ENCODE assay signal across 1 fruit fly cellular context in genomic region chr3R:27288202-27289135, dm6.
TF ChIP-seq lines count a peak whose summit lies in the region.

Gene bigmax (minus strand): TSS chr3R:27288526.
Gene Hmu (plus strand): TSS chr3R:27288769.

TF ChIP-seq in whole organism, embryonic, 481 proteins besides CTCF, POLR2A, EP300 and RAD21 (continued from another document):
- TF ChIP-seq CG1832 (GFP tag; optimal IDR thresholded peaks at IDR 0.05; lab: Kevin White, UChicago) (no peak), nmo (GFP tag; optimal IDR thresholded peaks at IDR 0.05; lab: Kevin White, UChicago) (peak; percentile 94), CG8359 (GFP tag; optimal IDR thresholded peaks at IDR 0.05; lab: Kevin White, UChicago; ENCODE audit: borderline replicate concordance) (no peak), CG12104 (GFP tag; optimal IDR thresholded peaks at IDR 0.05; lab: Kevin White, UChicago) (peak; percentile 74), CrebB (tag; optimal IDR thresholded peaks at IDR 0.05; lab: Kevin White, UChicago) (peak; percentile 69), Hmx (GFP tag; optimal IDR thresholded peaks at IDR 0.05; lab: Kevin White, UChicago) (no peak), HmgD (GFP tag; optimal IDR thresholded peaks at IDR 0.05; lab: Kevin White, UChicago) (peak; percentile 79), Mad (GFP tag; optimal IDR thresholded peaks at IDR 0.05; lab: Kevin White, UChicago) (peak; percentile 85), CG32767 (GFP tag; IDR thresholded peaks at IDR 0.05; lab: Robert Waterston, UW) (peak; percentile 69), Doc2 (GFP tag; IDR thresholded peaks at IDR 0.05; lab: Robert Waterston, UW) (peak; percentile 55; the same call in 1 of the 2 replicates), Fer2 (tag; optimal IDR thresholded peaks at IDR 0.05; lab: Kevin White, UChicago) (peak; percentile 71), twi (tag; optimal IDR thresholded peaks at IDR 0.05; lab: Kevin White, UChicago) (peak; percentile 69), CG16779 (GFP tag; IDR thresholded peaks at IDR 0.05; lab: Robert Waterston, UW) (peak; percentile 60), mirr (GFP tag; optimal IDR thresholded peaks at IDR 0.05; lab: Kevin White, UChicago) (peak; percentile 92), CG33213 (GFP tag; optimal IDR thresholded peaks at IDR 0.05; lab: Kevin White, UChicago) (peak; percentile 86), CG9215 (GFP tag; IDR thresholded peaks at IDR 0.05; lab: Robert Waterston, UW) (peak; percentile 79), Hsf (GFP tag; optimal IDR thresholded peaks at IDR 0.05; lab: Kevin White, UChicago) (peak; percentile 88), CG10654 (GFP tag; optimal IDR thresholded peaks at IDR 0.05; lab: Kevin White, UChicago) (peak; percentile 78), B-H2 (GFP tag; optimal IDR thresholded peaks at IDR 0.05; lab: Kevin White, UChicago) (peak; percentile 76), ind (GFP tag; optimal IDR thresholded peaks at IDR 0.05; lab: Kevin White, UChicago) (peak; percentile 89), ken (GFP tag; IDR thresholded peaks at IDR 0.05; lab: Robert Waterston, UW) (peak; percentile 85), CG14965 (GFP tag; optimal IDR thresholded peaks at IDR 0.05; lab: Kevin White, UChicago; ENCODE audit: borderline replicate concordance) (peak; percentile 65), CG2116 (GFP tag; optimal IDR thresholded peaks at IDR 0.05; lab: Kevin White, UChicago) (peak; percentile 78), CG10959 (GFP tag; IDR thresholded peaks at IDR 0.05; lab: Robert Waterston, UW) (peak; percentile 40; the same call in 1 of the 2 replicates), H2.0 (GFP tag; IDR thresholded peaks at IDR 0.05; lab: Robert Waterston, UW) (peak; percentile 86), CG11560 (tag; IDR thresholded peaks at IDR 0.05; lab: Robert Waterston, UW) (peak; percentile 67; the same call in 2 of the 3 replicates), jing (GFP tag; optimal IDR thresholded peaks at IDR 0.05; lab: Kevin White, UChicago) (peak; percentile 7), CG10209 (GFP tag; optimal IDR thresholded peaks at IDR 0.05; lab: Kevin White, UChicago) (peak; percentile 76), Usf (GFP tag; optimal IDR thresholded peaks at IDR 0.05; lab: Kevin White, UChicago) (peak; percentile 73), CG7271 (tag; optimal IDR thresholded peaks at IDR 0.05; lab: Kevin White, UChicago) (peak; percentile 63), ro (GFP tag; IDR thresholded peaks at IDR 0.05; lab: Robert Waterston, UW) (peak; percentile 53), gem (tag; optimal IDR thresholded peaks at IDR 0.05; lab: Kevin White, UChicago) (peak; percentile 89), Asciz (GFP tag; optimal IDR thresholded peaks at IDR 0.05; lab: Kevin White, UChicago) (peak; percentile 36), tna (GFP tag; IDR thresholded peaks at IDR 0.05; lab: Robert Waterston, UW; ENCODE audit: partially characterized antibody) (peak; percentile 71), CG11247 (GFP tag; IDR thresholded peaks at IDR 0.05; lab: Robert Waterston, UW) (peak; percentile 80), CG33557 (GFP tag; optimal IDR thresholded peaks at IDR 0.05; lab: Kevin White, UChicago) (peak; percentile 50), eyg (GFP tag; optimal IDR thresholded peaks at IDR 0.05; lab: Kevin White, UChicago) (peak; percentile 81), CG1233 (GFP tag; optimal IDR thresholded peaks at IDR 0.05; lab: Kevin White, UChicago) (peak; percentile 39), grau (tag; optimal IDR thresholded peaks at IDR 0.05; lab: Kevin White, UChicago) (peak; percentile 85), CG10267 (tag; optimal IDR thresholded peaks at IDR 0.05; lab: Kevin White, UChicago) (peak; percentile 83), CG10979 (tag; optimal IDR thresholded peaks at IDR 0.05; lab: Kevin White, UChicago) (peak; percentile 69), Adf1 (GFP tag; IDR thresholded peaks at IDR 0.05; lab: Robert Waterston, UW) (peak; percentile 65), CG17328 (GFP tag; IDR thresholded peaks at IDR 0.05; lab: Robert Waterston, UW) (peak; percentile 82), kah (GFP tag; optimal IDR thresholded peaks at IDR 0.05; lab: Kevin White, UChicago) (no peak), CG15479 (GFP tag; optimal IDR thresholded peaks at IDR 0.05; lab: Kevin White, UChicago) (no peak), salm (tag; optimal IDR thresholded peaks at IDR 0.05; lab: Kevin White, UChicago) (peak; percentile 51), Opbp (GFP tag; IDR thresholded peaks at IDR 0.05; lab: Robert Waterston, UW; ENCODE audit: partially characterized antibody) (peak; percentile 86), ato (GFP tag; IDR thresholded peaks at IDR 0.05; lab: Robert Waterston, UW; ENCODE audit: partially characterized antibody) (peak; percentile 51; the same call in 1 of the 2 replicates), Lpt (GFP tag; optimal IDR thresholded peaks at IDR 0.05; lab: Kevin White, UChicago) (no peak), Aef1 (GFP tag; IDR thresholded peaks at IDR 0.05; lab: Robert Waterston, UW) (peak; percentile 80), CG11093 (GFP tag; IDR thresholded peaks at IDR 0.05; lab: Robert Waterston, UW) (peak; percentile 67; the same call in 1 of the 3 replicates), CG2199 (GFP tag; IDR thresholded peaks at IDR 0.05; lab: Robert Waterston, UW) (no peak), CG32532 (GFP tag; IDR thresholded peaks at IDR 0.05; lab: Robert Waterston, UW) (peak; percentile 91), CG12942 (GFP tag; optimal IDR thresholded peaks at IDR 0.05; lab: Kevin White, UChicago) (peak; percentile 84), Nf-YB (GFP tag; optimal IDR thresholded peaks at IDR 0.05; lab: Kevin White, UChicago) (peak; percentile 55), usp (GFP tag; optimal IDR thresholded peaks at IDR 0.05; lab: Kevin White, UChicago) (no peak), danr (GFP tag; IDR thresholded peaks at IDR 0.05; lab: Robert Waterston, UW) (peak; percentile 48; the same call in 1 of the 2 replicates), CG11695 (GFP tag; IDR thresholded peaks at IDR 0.05; lab: Robert Waterston, UW) (peak; percentile 78; the same call in 2 of the 3 replicates), CG7839 (tag; optimal IDR thresholded peaks at IDR 0.05; lab: Kevin White, UChicago) (peak; percentile 84), nerfin-2 (GFP tag; IDR thresholded peaks at IDR 0.05; lab: Robert Waterston, UW; ENCODE audit: partially characterized antibody) (peak; percentile 76), aop (GFP tag; IDR thresholded peaks at IDR 0.05; lab: Robert Waterston, UW) (no peak), nau (GFP tag; optimal IDR thresholded peaks at IDR 0.05; lab: Kevin White, UChicago) (peak; percentile 62), MTF-1 (GFP tag; optimal IDR thresholded peaks at IDR 0.05; lab: Kevin White, UChicago; ENCODE audit: borderline replicate concordance) (peak; percentile 20), CG14860 (GFP tag; IDR thresholded peaks at IDR 0.05; lab: Robert Waterston, UW; ENCODE audit: partially characterized antibody) (peak; percentile 81), bsh (GFP tag; optimal IDR thresholded peaks at IDR 0.05; lab: Kevin White, UChicago) (peak; percentile 26 to 78), Fer1 (GFP tag; optimal IDR thresholded peaks at IDR 0.05; lab: Kevin White, UChicago) (peak; percentile 79), Antp (GFP tag; optimal IDR thresholded peaks at IDR 0.05; lab: Kevin White, UChicago) (peak; percentile 91), Dll (GFP tag; IDR thresholded peaks at IDR 0.05; lab: Robert Waterston, UW; ENCODE audit: partially characterized antibody) (peak; percentile 98), Bdp1 (GFP tag; optimal IDR thresholded peaks at IDR 0.05; lab: Kevin White, UChicago) (peak; percentile 68), Hey (tag; optimal IDR thresholded peaks at IDR 0.05; lab: Kevin White, UChicago) (no peak), toy (GFP tag; IDR thresholded peaks at IDR 0.05; lab: Robert Waterston, UW) (peak; percentile 52; the same call in 1 of the 2 replicates), abd-A (tag; optimal IDR thresholded peaks at IDR 0.05; lab: Kevin White, UChicago) (peak; percentile 44), bcd (GFP tag; optimal IDR thresholded peaks at IDR 0.05; lab: Kevin White, UChicago) (peak; percentile 73), onecut (GFP tag; IDR thresholded peaks at IDR 0.05; lab: Robert Waterston, UW) (peak; percentile 59), Ptx1 (GFP tag; IDR thresholded peaks at IDR 0.05; lab: Robert Waterston, UW) (peak; percentile 88), CG34422 (GFP tag; IDR thresholded peaks at IDR 0.05; lab: Robert Waterston, UW) (peak; percentile 91), Bgb (GFP tag; IDR thresholded peaks at IDR 0.05; lab: Robert Waterston, UW; ENCODE audit: partially characterized antibody) (peak; percentile 85), CG1024 (GFP tag; IDR thresholded peaks at IDR 0.05; lab: Robert Waterston, UW) (peak; percentile 63; the same call in 1 of the 2 replicates), tll (GFP tag; optimal IDR thresholded peaks at IDR 0.05; lab: Kevin White, UChicago) (peak; percentile 86 to 90), mld (GFP tag; IDR thresholded peaks at IDR 0.05; lab: Robert Waterston, UW; ENCODE audit: partially characterized antibody) (peak; percentile 58; the same call in 1 of the 3 replicates), Dad (GFP tag; optimal IDR thresholded peaks at IDR 0.05; lab: Kevin White, UChicago) (peak; percentile 86), CG2120 (GFP tag; optimal IDR thresholded peaks at IDR 0.05; lab: Kevin White, UChicago) (peak; percentile 95), NC2β (GFP tag; optimal IDR thresholded peaks at IDR 0.05; lab: Kevin White, UChicago) (peak; percentile 83), slbo (GFP tag; IDR thresholded peaks at IDR 0.05; lab: Robert Waterston, UW) (peak; percentile 92), ac (GFP tag; optimal IDR thresholded peaks at IDR 0.05; lab: Kevin White, UChicago) (no peak), dmrt99B (tag; optimal IDR thresholded peaks at IDR 0.05; lab: Kevin White, UChicago) (peak; percentile 66), stc (GFP tag; IDR thresholded peaks at IDR 0.05; lab: Robert Waterston, UW) (peak; percentile 78), HHEX (GFP tag; optimal IDR thresholded peaks at IDR 0.05; lab: Kevin White, UChicago) (peak; percentile 74), hbn (GFP tag; IDR thresholded peaks at IDR 0.05; lab: Robert Waterston, UW; ENCODE audit: partially characterized antibody) (peak; percentile 94), NK7.1 (GFP tag; optimal IDR thresholded peaks at IDR 0.05; lab: Kevin White, UChicago) (peak; percentile 64), CG3163 (GFP tag; optimal IDR thresholded peaks at IDR 0.05; lab: Kevin White, UChicago) (peak; percentile 76), CG3281 (GFP tag; optimal IDR thresholded peaks at IDR 0.05; lab: Kevin White, UChicago) (peak; percentile 71), CG34224 (GFP tag; IDR thresholded peaks at IDR 0.05; lab: Robert Waterston, UW; ENCODE audit: partially characterized antibody) (peak; percentile 94), cwo (GFP tag; optimal IDR thresholded peaks at IDR 0.05; lab: Kevin White, UChicago) (peak; percentile 47), CG18011 (GFP tag; optimal IDR thresholded peaks at IDR 0.05; lab: Kevin White, UChicago) (peak; percentile 54), sna (GFP tag; IDR thresholded peaks at IDR 0.05; lab: Robert Waterston, UW; ENCODE audit: partially characterized antibody) (peak; percentile 97), Stat92E (GFP tag; optimal IDR thresholded peaks at IDR 0.05; lab: Kevin White, UChicago) (peak in 1 of 3 experiments; percentile 68), CG18599 (GFP tag; optimal IDR thresholded peaks at IDR 0.05; lab: Kevin White, UChicago) (peak; percentile 85), CG30403 (GFP tag; optimal IDR thresholded peaks at IDR 0.05; lab: Kevin White, UChicago) (peak; percentile 89), Dip2 (GFP tag; IDR thresholded peaks at IDR 0.05; lab: Robert Waterston, UW) (no peak), trh (GFP tag; optimal IDR thresholded peaks at IDR 0.05; lab: Kevin White, UChicago) (peak; percentile 59), br (optimal IDR thresholded peaks at IDR 0.05; lab: Kevin White, UChicago) (no peak), lov (optimal IDR thresholded peaks at IDR 0.05; lab: Kevin White, UChicago) (no peak), lov (GFP tag; IDR thresholded peaks at IDR 0.05; lab: Robert Waterston, UW) (no peak), CG2889 (GFP tag; IDR thresholded peaks at IDR 0.05; lab: Robert Waterston, UW) (peak; percentile 85), vfl (GFP tag; optimal IDR thresholded peaks at IDR 0.05; lab: Kevin White, UChicago) (peak; percentile 90), CG9932 (GFP tag; IDR thresholded peaks at IDR 0.05; lab: Robert Waterston, UW) (peak; percentile 93), CG7928 (GFP tag; optimal IDR thresholded peaks at IDR 0.05; lab: Kevin White, UChicago) (peak; percentile 70), gro (GFP tag; optimal IDR thresholded peaks at IDR 0.05; lab: Kevin White, UChicago) (peak; percentile 91), CG12744 (GFP tag; optimal IDR thresholded peaks at IDR 0.05; lab: Kevin White, UChicago) (peak; percentile 85), CG10431 (GFP tag; optimal IDR thresholded peaks at IDR 0.05; lab: Kevin White, UChicago) (no peak), sd (tag; optimal IDR thresholded peaks at IDR 0.05; lab: Kevin White, UChicago) (peak; percentile 95), CG3847 (GFP tag; IDR thresholded peaks at IDR 0.05; lab: Robert Waterston, UW) (peak; percentile 89), CG31441 (GFP tag; IDR thresholded peaks at IDR 0.05; lab: Robert Waterston, UW) (peak; percentile 67), vvl (GFP tag; IDR thresholded peaks at IDR 0.05; lab: Robert Waterston, UW) (peak; percentile 92), CG13624 (GFP tag; optimal IDR thresholded peaks at IDR 0.05; lab: Kevin White, UChicago) (peak; percentile 97), sim (GFP tag; IDR thresholded peaks at IDR 0.05; lab: Robert Waterston, UW) (no peak), corto (GFP tag; optimal IDR thresholded peaks at IDR 0.05; lab: Kevin White, UChicago) (no peak)
